Worm (Caenorhabditis elegans) whole organism, L3 larva: ENCODE results near the gene fipr-16.

Experiments used
- R02D3.7 ChIP-seq: fragments of 150-350 bp; optimal IDR thresholded peaks from 2 replicates; lab custom pipeline; 2014; ENCODE audit warnings: missing biosample characterization, missing genetic modification characterization
- ZK546.5 ChIP-seq: sonication (generic microtip); optimal IDR thresholded peaks from 2 replicates; lab custom pipeline; 2017; ENCODE audit warnings: missing biosample characterization, missing genetic modification characterization
- elt-1 ChIP-seq: fragments of 150-350 bp; optimal IDR thresholded peaks from 2 replicates; lab custom pipeline; 2014; ENCODE audit warnings: missing biosample characterization, missing genetic modification characterization
- elt-2 ChIP-seq: sonication (generic microtip); optimal IDR thresholded peaks from 2 replicates; lab custom pipeline; 2016; ENCODE audit warnings: missing genetic modification reagents, mild to moderate bottlenecking, missing genetic modification characterization, missing compliant biosample characterization
- elt-3 ChIP-seq, 3 experiments: fragments of 150-350 bp in 1 of 3; sonication (generic microtip) in 2 of 3; optimal IDR thresholded peaks; 2 replicates in 2 of 3; 4 replicates in 1 of 3; lab custom pipeline; 2014 to 2017; ENCODE audit warnings: missing biosample characterization in 3 of 3, missing genetic modification characterization in 3 of 3
- lin-39 ChIP-seq: fragments of 150-350 bp; optimal IDR thresholded peaks from 2 replicates; lab custom pipeline; 2018; ENCODE audit warnings: missing biosample characterization, missing genetic modification reagents, missing genetic modification characterization
- mdl-1 ChIP-seq: fragments of 150-350 bp; optimal IDR thresholded peaks from 2 replicates; lab custom pipeline; 2014; ENCODE audit warnings: missing biosample characterization, missing genetic modification characterization
- nhr-237 ChIP-seq: fragments of 150-350 bp; optimal IDR thresholded peaks from 2 replicates; lab custom pipeline; 2014; ENCODE audit warnings: missing biosample characterization, missing genetic modification characterization
- snpc-4 ChIP-seq: fragments of 150-350 bp; optimal IDR thresholded peaks from 2 replicates; lab custom pipeline; 2014; ENCODE audit warnings: missing biosample characterization, missing genetic modification characterization
- tbx-2 ChIP-seq: sonication (generic microtip); optimal IDR thresholded peaks from 2 replicates; lab custom pipeline; 2016; ENCODE audit warnings: mild to moderate bottlenecking, missing genetic modification characterization, missing compliant biosample characterization
- unc-39 ChIP-seq: sonication (generic microtip); optimal IDR thresholded peaks from 4 replicates; lab custom pipeline; 2017; ENCODE audit warnings: missing biosample characterization, missing genetic modification characterization
- unc-62 ChIP-seq: fragments of 150-350 bp; sonication (generic microtip); optimal IDR thresholded peaks from 4 replicates; lab custom pipeline; 2014; ENCODE audit warnings: missing biosample characterization, missing genetic modification reagents, missing genetic modification characterization
- ztf-11 ChIP-seq: fragments of 150-350 bp; optimal IDR thresholded peaks from 2 replicates; lab custom pipeline; 2014; ENCODE audit warnings: missing biosample characterization, missing genetic modification characterization

ce11 chrIII:8611282-8611681 is 20.5 kb upstream of the fipr-16 start:
- TF ChIP-seq lin-39 (tag; lab: Kevin White, UChicago) (no peak), snpc-4 (tag; lab: Kevin White, UChicago) (no peak), elt-3 (tag; optimal IDR thresholded peaks at IDR 0.05; lab: Kevin White, UChicago) (no peak), R02D3.7 (tag; lab: Kevin White, UChicago) (no peak), ZK546.5 (tag; lab: Kevin White, UChicago) (no peak), elt-1 (tag; lab: Kevin White, UChicago) (no peak), mdl-1 (no peak), ztf-11 (no peak), unc-39 (tag; lab: Kevin White, UChicago) (no peak), nhr-237 (tag; lab: Kevin White, UChicago) (no peak), elt-2 (no peak), unc-62 (GFP tag; lab: Kevin White, UChicago) (no peak), tbx-2 (tag; lab: Kevin White, UChicago) (no peak)
